Worm (Caenorhabditis elegans): ENCODE measurements around the gene alg-1.

ce11 chrX:13945524-13945923 is 3.4 kb upstream of the alg-1 start:
- no peak for TF ChIP-seq ama-1 (optimal IDR thresholded peaks at IDR 0.05)
- no peak for TF ChIP-seq ceh-82 (tag; optimal IDR thresholded peaks at IDR 0.05)
- no peak for TF ChIP-seq mab-5 (tag; optimal IDR thresholded peaks at IDR 0.05)
- TF ChIP-seq lsy-2 (tag; optimal IDR thresholded peaks at IDR 0.05), result peak in 1 of 2 experiments; percentile 58
- no peak for TF ChIP-seq unc-39 (tag; optimal IDR thresholded peaks at IDR 0.05)
- TF ChIP-seq unc-62 (GFP tag; optimal IDR thresholded peaks at IDR 0.05), result no peak
- TF ChIP-seq nhr-237 (tag; optimal IDR thresholded peaks at IDR 0.05), result no peak
- no peak for TF ChIP-seq ZK546.5 (tag; optimal IDR thresholded peaks at IDR 0.05)
- peak; percentile 74 for TF ChIP-seq nhr-129 (tag; optimal IDR thresholded peaks at IDR 0.05)
- peak; percentile 71 for TF ChIP-seq fos-1 (tag; optimal IDR thresholded peaks at IDR 0.05)
- TF ChIP-seq nhr-11 (tag; optimal IDR thresholded peaks at IDR 0.05), result no peak
- TF ChIP-seq mdl-1 (tag; optimal IDR thresholded peaks at IDR 0.05), result peak; percentile 66 to 80
- peak; percentile 58 for TF ChIP-seq F13H6.1 (tag; optimal IDR thresholded peaks at IDR 0.05)
- TF ChIP-seq R02D3.7 (tag; optimal IDR thresholded peaks at IDR 0.05), result no peak

All from whole organism, L2 larva.